Worm (Caenorhabditis elegans) whole organism, L4/young adult: ENCODE measurements around the gene K11C4.2.

ENCODE experiments used
- W03F9.2 ChIP-seq: fragments of 150-350 bp; optimal IDR thresholded peaks from 2 replicates; lab custom pipeline; 2014; ENCODE audit warnings: missing biosample characterization, missing genetic modification characterization
- dao-5 ChIP-seq: sonication (generic microtip); optimal IDR thresholded peaks from 2 replicates; lab custom pipeline; 2016; ENCODE audit warnings: missing genotype, missing genetic modification characterization, moderate library complexity, missing compliant biosample characterization
- him-1 ChIP-seq: sonication (generic microtip); optimal IDR thresholded peaks from 2 replicates; lab custom pipeline; 2016; ENCODE audit warnings: missing genotype, missing genetic modification reagents, missing genetic modification characterization, missing compliant biosample characterization

- TF ChIP-seq him-1 (tag; lab: Kevin White, UChicago) (peak; percentile 4), W03F9.2 (tag; lab: Kevin White, UChicago) (no peak), dao-5 (no peak)
Observed at ce11 chrV:6881038-6881437, 13.8 kb upstream of the K11C4.2 start, which contains the start of gene unc-70.
